Fruit fly (Drosophila melanogaster): Measurements from ENCODE around the gene CG31715.

The CG31715 gene

DNA sequence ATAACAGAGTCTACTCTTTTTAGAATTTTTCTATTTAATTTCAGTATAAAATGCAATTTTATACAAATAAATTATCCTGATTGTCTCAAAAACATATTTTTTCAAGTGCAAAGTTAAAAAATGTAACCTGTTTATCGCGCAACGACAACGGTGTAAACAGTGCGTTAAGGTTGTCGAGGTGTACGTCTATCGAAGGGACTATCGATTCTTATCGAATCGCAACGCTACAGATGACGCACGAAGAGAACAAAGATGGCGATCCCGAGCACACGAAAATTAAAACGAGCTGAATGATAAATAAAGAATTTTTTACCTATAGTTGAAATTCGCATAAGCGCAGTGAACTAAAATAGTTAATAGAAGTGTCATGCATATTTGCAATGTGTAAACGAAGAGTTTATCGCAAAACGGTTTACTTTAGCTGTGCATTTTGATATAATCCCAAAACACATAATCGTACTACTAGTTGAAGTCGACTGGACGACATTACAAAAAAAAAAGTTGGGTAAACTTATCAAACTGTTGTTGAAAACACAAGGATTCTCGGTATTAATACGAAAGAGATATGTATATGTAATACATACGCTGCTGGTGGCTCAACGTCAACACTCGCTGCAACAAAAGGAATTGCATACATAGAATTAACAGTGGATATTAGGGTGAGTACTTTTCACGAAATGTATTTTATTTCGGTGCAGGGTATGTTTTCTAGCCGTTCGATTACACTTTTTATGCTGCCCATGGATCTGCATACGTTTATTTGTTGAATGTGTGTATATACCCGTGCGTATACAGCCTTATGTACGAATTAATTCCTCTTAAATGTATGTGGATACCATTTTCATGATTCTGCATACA is 46.7 kb downstream of the CG31715 start, which contains the start of gene da (continued):
- TF ChIP-seq dpn (GFP tag; optimal IDR thresholded peaks at IDR 0.05) (peak; percentile 63 to 69), CG11247 (GFP tag; IDR thresholded peaks at IDR 0.05) (peak; percentile 54; the same call in 1 of the 2 replicates), CG9215 (GFP tag; IDR thresholded peaks at IDR 0.05) (no peak), ro (GFP tag; IDR thresholded peaks at IDR 0.05) (no peak), CG6791 (GFP tag; IDR thresholded peaks at IDR 0.05; ENCODE audit: partially characterized antibody) (peak; percentile 60; the same call in 1 of the 3 replicates), Hey (tag; optimal IDR thresholded peaks at IDR 0.05) (no peak), Jarid2 (GFP tag; optimal IDR thresholded peaks at IDR 0.05) (no peak), wek (GFP tag; optimal IDR thresholded peaks at IDR 0.05) (peak; percentile 15), Fer3 (tag; optimal IDR thresholded peaks at IDR 0.05) (peak; percentile 65), crp (GFP tag; optimal IDR thresholded peaks at IDR 0.05) (peak in 1 of 2 experiments; percentile 55), Oaz (GFP tag; IDR thresholded peaks at IDR 0.05) (no peak), CG4820 (GFP tag; optimal IDR thresholded peaks at IDR 0.05) (peak; percentile 35), CG15073 (GFP tag; optimal IDR thresholded peaks at IDR 0.05) (no peak), lov (optimal IDR thresholded peaks at IDR 0.05) (no peak), lov (GFP tag; IDR thresholded peaks at IDR 0.05) (peak; percentile 64; the same call in 1 of the 3 replicates), aop (GFP tag; IDR thresholded peaks at IDR 0.05) (no peak), wor (GFP tag; IDR thresholded peaks at IDR 0.05) (no peak), gt (GFP tag; IDR thresholded peaks at IDR 0.05) (no peak), Mad (GFP tag; optimal IDR thresholded peaks at IDR 0.05) (peak; percentile 39), dysf (GFP tag; IDR thresholded peaks at IDR 0.05) (peak; percentile 64; the same call in 2 of the 3 replicates), sqz (GFP tag; optimal IDR thresholded peaks at IDR 0.05) (no peak), CG15601 (tag; optimal IDR thresholded peaks at IDR 0.05) (peak; percentile 48), Ssrp (tag; optimal IDR thresholded peaks at IDR 0.05) (peak; percentile 58), CG17912 (GFP tag; optimal IDR thresholded peaks at IDR 0.05) (peak; percentile 32), Elba2 (GFP tag; optimal IDR thresholded peaks at IDR 0.05) (no peak), CG12391 (tag; optimal IDR thresholded peaks at IDR 0.05) (peak; percentile 83), rib (GFP tag; IDR thresholded peaks at IDR 0.05) (peak; percentile 45), CG12104 (GFP tag; optimal IDR thresholded peaks at IDR 0.05) (no peak), gcm (GFP tag; optimal IDR thresholded peaks at IDR 0.05) (no peak), Camta (GFP tag; optimal IDR thresholded peaks at IDR 0.05) (peak; percentile 74), bcd (GFP tag; optimal IDR thresholded peaks at IDR 0.05) (peak; percentile 58), CG32767 (GFP tag; IDR thresholded peaks at IDR 0.05) (peak; percentile 30; the same call in 1 of the 2 replicates), CG7745 (tag; optimal IDR thresholded peaks at IDR 0.05) (no peak), Doc3 (GFP tag; IDR thresholded peaks at IDR 0.05; ENCODE audit: partially characterized antibody) (no peak), tgo (GFP tag; IDR thresholded peaks at IDR 0.05) (peak; percentile 57; the same call in 1 of the 3 replicates), CG33557 (GFP tag; optimal IDR thresholded peaks at IDR 0.05) (peak; percentile 18), Deaf1 (tag; optimal IDR thresholded peaks at IDR 0.05) (peak; percentile 98), cad (GFP tag; optimal IDR thresholded peaks at IDR 0.05) (no peak), chn (GFP tag; optimal IDR thresholded peaks at IDR 0.05) (peak; percentile 46), CG9437 (GFP tag; optimal IDR thresholded peaks at IDR 0.05) (peak; percentile 43), CG5245 (GFP tag; optimal IDR thresholded peaks at IDR 0.05) (peak; percentile 9), row (GFP tag; IDR thresholded peaks at IDR 0.05) (peak; percentile 85), tna (GFP tag; IDR thresholded peaks at IDR 0.05; ENCODE audit: partially characterized antibody) (peak; percentile 13; the same call in 1 of the 2 replicates), Myb (GFP tag; optimal IDR thresholded peaks at IDR 0.05) (peak; percentile 29), crol (GFP tag; IDR thresholded peaks at IDR 0.05) (no peak), GATAe (GFP tag; conservative IDR thresholded peaks at IDR 0.05) (no peak), CG4424 (GFP tag; optimal IDR thresholded peaks at IDR 0.05) (peak; percentile 55), Oli (tag; optimal IDR thresholded peaks at IDR 0.05) (no peak), emc (GFP tag; optimal IDR thresholded peaks at IDR 0.05) (peak; percentile 20)
